Worm (Caenorhabditis elegans) whole organism, early embryonic: ENCODE data around the gene aqp-7.

Experiments used
- B0310.2 ChIP-seq: sonication (generic microtip); optimal IDR thresholded peaks from 2 replicates; lab custom pipeline; 2016; ENCODE audit warnings: mild to moderate bottlenecking, missing genetic modification characterization, missing compliant biosample characterization
- aly-1 ChIP-seq: sonication (generic microtip); optimal IDR thresholded peaks from 2 replicates; lab custom pipeline; 2016; ENCODE audit warnings: missing genetic modification characterization, missing compliant biosample characterization
- ama-1 ChIP-seq: fragments of 150-350 bp; optimal IDR thresholded peaks from 2 replicates; lab custom pipeline; 2014
- hnd-1 ChIP-seq: sonication (generic microtip); optimal IDR thresholded peaks from 2 replicates; lab custom pipeline; 2016; ENCODE audit warnings: missing genetic modification characterization, missing compliant biosample characterization

ce11 chrX:3025145-3025544 lies 282 bp downstream of the aqp-7 start:
- TF ChIP-seq ama-1 (lab: Kevin White, UChicago) (no peak), aly-1 (no peak), B0310.2 (tag; lab: Kevin White, UChicago) (no peak), hnd-1 (tag; lab: Kevin White, UChicago) (no peak)
